Worm (Caenorhabditis elegans) whole organism, L2 larva: ENCODE measurements around the gene C17C3.11.

Source experiments
- alr-1 ChIP-seq: fragments of 150-350 bp; optimal IDR thresholded peaks from 2 replicates; lab custom pipeline; 2014; ENCODE audit warnings: missing biosample characterization, missing genetic modification characterization
- aly-2 ChIP-seq: fragments of 150-350 bp; optimal IDR thresholded peaks from 2 replicates; lab custom pipeline; 2014; ENCODE audit warnings: missing biosample characterization, missing genetic modification characterization
- elt-3 ChIP-seq: sonication (generic microtip); optimal IDR thresholded peaks from 2 replicates; lab custom pipeline; 2017; ENCODE audit warnings: missing biosample characterization, missing genetic modification characterization
- gmeb-1 ChIP-seq: fragments of 150-350 bp; optimal IDR thresholded peaks from 2 replicates; lab custom pipeline; 2014; ENCODE audit warnings: missing biosample characterization, missing genetic modification characterization
- lin-13 ChIP-seq: fragments of 150-350 bp; optimal IDR thresholded peaks from 2 replicates; lab custom pipeline; 2014; ENCODE audit warnings: missing biosample characterization, missing genetic modification reagents, missing genetic modification characterization
- lin-39 ChIP-seq: fragments of 150-350 bp; optimal IDR thresholded peaks from 2 replicates; lab custom pipeline; 2014; ENCODE audit warnings: missing biosample characterization, missing genetic modification reagents, missing genetic modification characterization
- mbf-1 ChIP-seq: sonication (generic microtip); optimal IDR thresholded peaks from 2 replicates; lab custom pipeline; 2017; ENCODE audit warnings: missing biosample characterization, missing genetic modification characterization
- mdl-1 ChIP-seq, 2 experiments: fragments of 150-350 bp in 1 of 2; sonication (generic microtip) in 1 of 2; optimal IDR thresholded peaks; 2 replicates each; lab custom pipeline; 2017; ENCODE audit warnings: missing biosample characterization in 2 of 2, missing genetic modification characterization in 2 of 2
- nhr-237 ChIP-seq: fragments of 150-350 bp; optimal IDR thresholded peaks from 2 replicates; lab custom pipeline; 2014; ENCODE audit warnings: missing biosample characterization, missing genetic modification characterization
- skn-1 ChIP-seq: sonication (generic microtip); optimal IDR thresholded peaks from 2 replicates; lab custom pipeline; 2017; ENCODE audit warnings: missing biosample characterization, missing genetic modification characterization
- snpc-4 ChIP-seq: fragments of 150-350 bp; optimal IDR thresholded peaks from 2 replicates; lab custom pipeline; 2014; ENCODE audit warnings: missing biosample characterization, missing genetic modification characterization
- unc-62 ChIP-seq: fragments of 150-350 bp; optimal IDR thresholded peaks from 2 replicates; lab custom pipeline; 2014; ENCODE audit warnings: missing biosample characterization, missing genetic modification reagents, missing genetic modification characterization
- ztf-11 ChIP-seq: sonication (generic microtip); optimal IDR thresholded peaks from 2 replicates; lab custom pipeline; 2017; ENCODE audit warnings: missing biosample characterization, missing genetic modification characterization

DNA sequence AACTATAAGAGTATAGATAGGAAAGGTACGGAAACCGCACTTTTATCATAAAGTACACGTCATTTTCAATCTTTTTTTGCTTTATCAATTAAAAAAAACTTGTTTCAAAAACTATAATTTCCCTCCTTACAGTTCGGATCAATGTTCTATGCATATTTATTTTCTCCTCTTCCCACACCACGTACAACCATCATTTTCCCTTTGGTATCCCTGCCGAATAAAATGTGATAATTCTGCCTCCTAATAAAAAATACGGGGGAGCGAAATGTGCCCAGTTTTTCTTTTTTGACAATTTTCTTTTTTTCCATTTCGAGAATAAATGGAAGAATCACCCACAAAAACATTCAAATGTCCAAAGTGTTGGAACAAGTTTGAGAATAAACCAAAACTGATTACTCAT is 22.1 kb upstream of the C17C3.11 start, which contains the start of gene ZK177.3:
- TF ChIP-seq elt-3: no peak
- TF ChIP-seq mdl-1 (tag; optimal IDR thresholded peaks at IDR 0.05; lab: Kevin White, UChicago): no peak
- TF ChIP-seq gmeb-1 (tag; lab: Kevin White, UChicago): no peak
- no peak for TF ChIP-seq alr-1 (tag; lab: Kevin White, UChicago)
- TF ChIP-seq unc-62 (GFP tag; lab: Kevin White, UChicago): no peak
- no peak for TF ChIP-seq aly-2 (tag; lab: Kevin White, UChicago)
- TF ChIP-seq nhr-237 (tag; lab: Kevin White, UChicago): no peak
- TF ChIP-seq ztf-11 (tag; lab: Kevin White, UChicago): no peak
- TF ChIP-seq skn-1 (tag; lab: Kevin White, UChicago): no peak
- no peak for TF ChIP-seq lin-39 (tag; lab: Kevin White, UChicago)
- TF ChIP-seq snpc-4 (tag; lab: Kevin White, UChicago): no peak
- no peak for TF ChIP-seq lin-13 (GFP tag; lab: Kevin White, UChicago)
- TF ChIP-seq mbf-1 (tag; lab: Kevin White, UChicago): no peak
